Worm (Caenorhabditis elegans) whole organism, L1 larva: ENCODE measurements around the gene R07B1.9.

Experiments used
- C34B4.2 ChIP-seq: sonication (generic microtip); optimal IDR thresholded peaks from 2 replicates; lab custom pipeline; 2017; ENCODE audit warnings: mild to moderate bottlenecking, missing genetic modification characterization, missing compliant biosample characterization
- F16B12.6 ChIP-seq: fragments of 150-350 bp; optimal IDR thresholded peaks from 2 replicates; lab custom pipeline; 2014; ENCODE audit warnings: missing biosample characterization, missing genetic modification characterization
- alr-1 ChIP-seq: fragments of 200-800 bp; sonication (Bioruptor generic); optimal IDR thresholded peaks from 2 replicates; lab custom pipeline; 2018; ENCODE audit warnings: borderline replicate concordance, mild to moderate bottlenecking, missing genetic modification characterization, missing compliant biosample characterization
- aly-2 ChIP-seq: fragments of 150-350 bp; optimal IDR thresholded peaks from 2 replicates; lab custom pipeline; 2014; ENCODE audit warnings: missing biosample characterization, missing genetic modification characterization
- blmp-1 ChIP-seq: fragments of 150-350 bp; optimal IDR thresholded peaks from 2 replicates; lab custom pipeline; 2014; ENCODE audit warnings: missing biosample characterization, missing genetic modification characterization
- dsc-1 ChIP-seq: sonication (generic microtip); optimal IDR thresholded peaks from 2 replicates; lab custom pipeline; 2016; ENCODE audit warnings: mild to moderate bottlenecking, missing genetic modification characterization, missing compliant biosample characterization
- efl-3 ChIP-seq: fragments of 200-800 bp; sonication (Bioruptor generic); optimal IDR thresholded peaks from 2 replicates; lab custom pipeline; 2018; ENCODE audit warnings: mild to moderate bottlenecking, missing genetic modification characterization, missing compliant biosample characterization
- fkh-10 ChIP-seq: sonication (generic microtip); optimal IDR thresholded peaks from 2 replicates; lab custom pipeline; 2017; ENCODE audit warnings: missing biosample characterization, missing genetic modification reagents, missing genetic modification characterization
- fkh-4 ChIP-seq: sonication (generic microtip); optimal IDR thresholded peaks from 2 replicates; lab custom pipeline; 2016; ENCODE audit warnings: missing compliant biosample characterization, missing genetic modification characterization, borderline replicate concordance
- hlh-17 ChIP-seq: fragments of 200-800 bp; sonication (Bioruptor generic); optimal IDR thresholded peaks from 2 replicates; lab custom pipeline; 2018; ENCODE audit warnings: missing genetic modification characterization, mild to moderate bottlenecking, missing compliant biosample characterization, moderate library complexity, borderline replicate concordance
- hlh-4 ChIP-seq: sonication (generic microtip); optimal IDR thresholded peaks from 2 replicates; lab custom pipeline; 2016; ENCODE audit warnings: mild to moderate bottlenecking, missing genetic modification characterization, missing compliant biosample characterization
- hpl-2 ChIP-seq: fragments of 150-350 bp; optimal IDR thresholded peaks from 2 replicates; lab custom pipeline; 2014; ENCODE audit warnings: missing biosample characterization, missing genetic modification reagents, missing genetic modification characterization
- isw-1 ChIP-seq: fragments of 200-800 bp; sonication (Bioruptor generic); IDR thresholded peaks from 2 replicates; pipeline ENCODE4 v1.3.6; 2022; ENCODE audit warnings: missing genetic modification characterization, missing compliant biosample characterization
- jun-1 ChIP-seq: fragments of 150-350 bp; optimal IDR thresholded peaks from 2 replicates; lab custom pipeline; 2014; ENCODE audit warnings: missing biosample characterization, missing genetic modification reagents, missing genetic modification characterization
- lin-14 ChIP-seq: fragments of 200-800 bp; sonication (Bioruptor generic); optimal IDR thresholded peaks from 2 replicates; lab custom pipeline; 2018; ENCODE audit warnings: mild to moderate bottlenecking, missing genetic modification characterization, moderate library complexity, missing compliant biosample characterization
- lin-35 ChIP-seq, 2 experiments: fragments of 150-350 bp; optimal IDR thresholded peaks; 2 replicates each; lab custom pipeline; 2014; ENCODE audit warnings: missing biosample characterization in 2 of 2, missing genetic modification characterization in 2 of 2, missing genetic modification reagents in 2 of 2
- lsy-2 ChIP-seq, 2 experiments: fragments of 150-350 bp; optimal IDR thresholded peaks; 2 replicates each; lab custom pipeline; 2014; ENCODE audit warnings: missing biosample characterization in 2 of 2, missing genetic modification characterization in 2 of 2
- nhr-11 ChIP-seq: fragments of 150-350 bp; optimal IDR thresholded peaks from 2 replicates; lab custom pipeline; 2014; ENCODE audit warnings: missing biosample characterization, missing genetic modification characterization
- nhr-19 ChIP-seq: fragments of 200-800 bp; sonication (Bioruptor generic); conservative IDR thresholded peaks from 2 replicates; pipeline ENCODE4 v1.3.6; 2022; ENCODE audit warnings: missing genetic modification characterization, missing compliant biosample characterization
- nhr-20 ChIP-seq: sonication (generic microtip); optimal IDR thresholded peaks from 2 replicates; lab custom pipeline; 2016; ENCODE audit warnings: mild to moderate bottlenecking, missing genetic modification characterization, missing compliant biosample characterization
- nhr-237 ChIP-seq: fragments of 150-350 bp; optimal IDR thresholded peaks from 2 replicates; lab custom pipeline; 2014; ENCODE audit warnings: missing biosample characterization, missing genetic modification characterization
- nhr-47 ChIP-seq: sonication (generic microtip); optimal IDR thresholded peaks from 2 replicates; lab custom pipeline; 2016; ENCODE audit warnings: mild to moderate bottlenecking, missing genetic modification characterization, moderate library complexity, missing compliant biosample characterization
- nhr-71 ChIP-seq: sonication (generic microtip); optimal IDR thresholded peaks from 2 replicates; lab custom pipeline; 2016; ENCODE audit warnings: mild to moderate bottlenecking, missing genetic modification characterization, moderate library complexity, missing compliant biosample characterization
- nhr-76 ChIP-seq: sonication (generic microtip); optimal IDR thresholded peaks from 2 replicates; lab custom pipeline; 2017; ENCODE audit warnings: missing biosample characterization, missing genetic modification characterization
- nhr-84 ChIP-seq: sonication (generic microtip); optimal IDR thresholded peaks from 2 replicates; lab custom pipeline; 2017; ENCODE audit warnings: missing biosample characterization, missing genetic modification characterization
- pag-3 ChIP-seq: sonication (generic microtip); optimal IDR thresholded peaks from 2 replicates; lab custom pipeline; 2017; ENCODE audit warnings: missing genetic modification characterization, mild to moderate bottlenecking, missing compliant biosample characterization, antibody characterized with exemption, borderline replicate concordance; ENCODE audit not compliant: insufficient read depth
- rnt-1 ChIP-seq: sonication (generic microtip); optimal IDR thresholded peaks from 2 replicates; lab custom pipeline; 2016; ENCODE audit warnings: mild to moderate bottlenecking, missing genetic modification characterization, moderate library complexity, missing compliant biosample characterization
- sup-37 ChIP-seq: fragments of 200-800 bp; sonication (Bioruptor generic); optimal IDR thresholded peaks from 2 replicates; lab custom pipeline; 2018; ENCODE audit warnings: mild to moderate bottlenecking, missing genetic modification characterization, missing compliant biosample characterization
- swsn-7 ChIP-seq: sonication (generic microtip); optimal IDR thresholded peaks from 2 replicates; lab custom pipeline; 2016; ENCODE audit warnings: missing genetic modification characterization, missing compliant biosample characterization
- tlp-1 ChIP-seq: fragments of 150-350 bp; optimal IDR thresholded peaks from 2 replicates; lab custom pipeline; 2014; ENCODE audit warnings: missing biosample characterization, missing genetic modification characterization
- unc-30 ChIP-seq: sonication (generic microtip); optimal IDR thresholded peaks from 2 replicates; lab custom pipeline; 2017; ENCODE audit warnings: missing biosample characterization, missing genetic modification characterization
- unc-62 ChIP-seq: fragments of 150-350 bp; optimal IDR thresholded peaks from 2 replicates; lab custom pipeline; 2014; ENCODE audit warnings: missing biosample characterization, missing genetic modification reagents, missing genetic modification characterization
- unc-86 ChIP-seq: sonication (generic microtip); optimal IDR thresholded peaks from 2 replicates; lab custom pipeline; 2016; ENCODE audit warnings: missing genetic modification characterization, missing compliant biosample characterization
- vab-15 ChIP-seq: sonication (generic microtip); optimal IDR thresholded peaks from 2 replicates; lab custom pipeline; 2017; ENCODE audit warnings: missing genotype, mild to moderate bottlenecking, missing genetic modification characterization, missing compliant biosample characterization
- zag-1 ChIP-seq: fragments of 150-350 bp; optimal IDR thresholded peaks from 2 replicates; lab custom pipeline; 2014; ENCODE audit warnings: missing biosample characterization, missing genetic modification characterization
- ztf-11 ChIP-seq, 2 experiments: sonication (generic microtip); optimal IDR thresholded peaks; 2 replicates each; lab custom pipeline; 2016 to 2017; ENCODE audit warnings: missing genetic modification characterization in 2 of 2, missing biosample characterization in 1 of 2, missing compliant biosample characterization in 1 of 2

Gene R07B1.9

ce11 chrX:9843568-9843967, 33.6 kb upstream of the R07B1.9 start:
- no peak for TF ChIP-seq hlh-4 (tag; lab: Kevin White, UChicago)
- TF ChIP-seq nhr-76 (tag; lab: Kevin White, UChicago): no peak
- peak; percentile 46 for TF ChIP-seq rnt-1 (tag; lab: Kevin White, UChicago)
- TF ChIP-seq lin-14: peak; percentile 7
- no peak for TF ChIP-seq swsn-7 (tag; lab: Kevin White, UChicago)
- TF ChIP-seq dsc-1 (tag; lab: Kevin White, UChicago): no peak
- TF ChIP-seq nhr-84 (tag; lab: Kevin White, UChicago): no peak
- no peak for TF ChIP-seq F16B12.6 (tag; lab: Kevin White, UChicago)
- no peak for TF ChIP-seq nhr-47
- no peak for TF ChIP-seq sup-37 (GFP tag; lab: Kevin White, UChicago)
- TF ChIP-seq fkh-4 (tag; lab: Kevin White, UChicago): no peak
- TF ChIP-seq, all 84 proteins: peak for 2

DNA sequence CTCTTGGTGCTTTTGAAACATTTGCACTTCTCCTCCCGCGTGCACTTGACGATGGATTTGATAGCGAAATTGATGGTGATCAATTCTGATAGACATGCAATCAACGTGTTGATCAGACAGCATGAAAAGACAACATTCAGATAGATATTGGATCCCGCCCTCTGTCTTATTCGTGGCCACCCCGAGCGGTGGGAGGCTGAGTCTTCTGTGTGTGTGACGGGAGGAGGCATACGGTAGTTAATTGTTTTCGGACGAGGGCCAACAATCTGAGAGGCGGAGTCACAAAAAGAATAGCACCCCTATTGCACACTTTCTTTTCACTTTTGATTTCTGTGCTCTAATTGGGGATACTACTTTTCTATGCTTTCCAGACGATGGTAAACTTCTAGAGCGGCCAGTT, 31.3 kb upstream of the R07B1.9 start:
- no peak for TF ChIP-seq hpl-2 (GFP tag; lab: Kevin White, UChicago)
- peak; percentile 36 for TF ChIP-seq lin-14
- no peak for TF ChIP-seq unc-62
- no peak for TF ChIP-seq sup-37 (GFP tag; lab: Kevin White, UChicago)
- 0 out of 2 replicates have a peak, but pooled peaks have one; percentile 11 for TF ChIP-seq nhr-19 (GFP tag; lab: Robert Waterston, UW)
- TF ChIP-seq hlh-4 (tag; lab: Kevin White, UChicago): no peak
- TF ChIP-seq isw-1 (GFP tag; lab: Robert Waterston, UW): no peak
- no peak for TF ChIP-seq efl-3 (GFP tag; lab: Kevin White, UChicago)
- no peak for TF ChIP-seq jun-1 (tag; lab: Kevin White, UChicago)
- TF ChIP-seq nhr-76 (tag; lab: Kevin White, UChicago): no peak
- no peak for TF ChIP-seq pag-3 (tag; lab: Kevin White, UChicago)
- no peak for TF ChIP-seq tlp-1
- no peak for TF ChIP-seq nhr-237 (tag; lab: Kevin White, UChicago)
- TF ChIP-seq fkh-10: no peak
- peak; percentile 99 for TF ChIP-seq vab-15
- TF ChIP-seq lsy-2 (tag; optimal IDR thresholded peaks at IDR 0.05; lab: Kevin White, UChicago): peak; percentile 30 to 74
- no peak for TF ChIP-seq lin-35 (GFP tag; optimal IDR thresholded peaks at IDR 0.05; lab: Kevin White, UChicago)
- no peak for TF ChIP-seq nhr-11 (tag; lab: Kevin White, UChicago)
- no peak for TF ChIP-seq nhr-20 (tag; lab: Kevin White, UChicago)
- no peak for TF ChIP-seq hlh-17 (GFP tag; lab: Kevin White, UChicago)
- TF ChIP-seq zag-1: no peak
- TF ChIP-seq ztf-11 (tag; optimal IDR thresholded peaks at IDR 0.05; lab: Kevin White, UChicago): no peak
- no peak for TF ChIP-seq blmp-1
- TF ChIP-seq nhr-71 (tag; lab: Kevin White, UChicago): peak; percentile 24
- peak; percentile 67 for TF ChIP-seq rnt-1 (tag; lab: Kevin White, UChicago)

- no peak for TF ChIP-seq C34B4.2 (tag; lab: Kevin White, UChicago)
- TF ChIP-seq alr-1 (tag; lab: Kevin White, UChicago): no peak
- TF ChIP-seq nhr-237 (tag; lab: Kevin White, UChicago): no peak
- no peak for TF ChIP-seq lin-35 (GFP tag; optimal IDR thresholded peaks at IDR 0.05; lab: Kevin White, UChicago)
- TF ChIP-seq pag-3 (tag; lab: Kevin White, UChicago): no peak
- TF ChIP-seq unc-30: no peak
- TF ChIP-seq aly-2 (tag; lab: Kevin White, UChicago): no peak
- TF ChIP-seq unc-86 (tag; lab: Kevin White, UChicago): no peak
- TF ChIP-seq, all 84 proteins: peak for 0
These were observed 30.2 kb upstream of the R07B1.9 start, which contains the start of gene vab-15 for ce11 chrX:9846975-9847374. TSS of gene vab-15 (plus strand) at chrX:9847275.
